Worm (Caenorhabditis elegans): ENCODE results near the gene mop-25.1.

- TF ChIP-seq pes-1 (GFP tag; IDR thresholded peaks at IDR 0.05) (no peak), ama-1 (optimal IDR thresholded peaks at IDR 0.05) (no peak), tbx-11 (GFP tag; IDR thresholded peaks at IDR 0.05) (no peak)
Measured at ce11 chrX:3966332-3966731, 45.7 kb upstream of the mop-25.1 start, which contains the start of gene C16B8.2.

Data from whole organism, early embryonic.